Worm (Caenorhabditis elegans) whole organism, L1 larva: ENCODE results near the gene lap-1.

ENCODE experiments used
- C04F5.9 ChIP-seq: sonication (generic microtip); optimal IDR thresholded peaks from 2 replicates; lab custom pipeline; 2016; ENCODE audit warnings: missing genetic modification characterization, missing compliant biosample characterization
- C34B4.2 ChIP-seq: sonication (generic microtip); optimal IDR thresholded peaks from 2 replicates; lab custom pipeline; 2017; ENCODE audit warnings: mild to moderate bottlenecking, missing genetic modification characterization, missing compliant biosample characterization
- F16B12.6 ChIP-seq: fragments of 150-350 bp; optimal IDR thresholded peaks from 2 replicates; lab custom pipeline; 2014; ENCODE audit warnings: missing biosample characterization, missing genetic modification characterization
- aha-1 ChIP-seq: fragments of 150-350 bp; optimal IDR thresholded peaks from 2 replicates; lab custom pipeline; 2014; ENCODE audit warnings: missing biosample characterization, missing genetic modification characterization
- aly-2 ChIP-seq: fragments of 150-350 bp; optimal IDR thresholded peaks from 2 replicates; lab custom pipeline; 2014; ENCODE audit warnings: missing biosample characterization, missing genetic modification characterization
- ama-1 ChIP-seq: fragments of 150-350 bp; optimal IDR thresholded peaks from 2 replicates; lab custom pipeline; 2014
- blmp-1 ChIP-seq: fragments of 150-350 bp; optimal IDR thresholded peaks from 2 replicates; lab custom pipeline; 2014; ENCODE audit warnings: missing biosample characterization, missing genetic modification characterization
- ceh-63 ChIP-seq: fragments of 200-800 bp; sonication (Bioruptor generic); optimal IDR thresholded peaks from 2 replicates; lab custom pipeline; 2018; ENCODE audit warnings: mild to moderate bottlenecking, missing genetic modification characterization, missing compliant biosample characterization
- ceh-82 ChIP-seq, 3 experiments: fragments of 150-350 bp in 1 of 3; sonication (generic microtip) in 2 of 3; optimal IDR thresholded peaks; 2 replicates each; lab custom pipeline; 2014 to 2017; ENCODE audit warnings: missing biosample characterization in 3 of 3, missing genetic modification characterization in 3 of 3
- ceh-90 ChIP-seq: sonication (generic microtip); optimal IDR thresholded peaks from 2 replicates; lab custom pipeline; 2016; ENCODE audit warnings: missing genetic modification characterization, missing compliant biosample characterization
- dsc-1 ChIP-seq: sonication (generic microtip); optimal IDR thresholded peaks from 2 replicates; lab custom pipeline; 2016; ENCODE audit warnings: mild to moderate bottlenecking, missing genetic modification characterization, missing compliant biosample characterization
- efl-1 ChIP-seq, 4 experiments: fragments of 150-350 bp; optimal IDR thresholded peaks in 3 of 4; peaks in 1 of 4; 1 replicate in 1 of 4; 2 replicates in 3 of 4; lab custom pipeline; 2014; ENCODE audit warnings: missing biosample characterization in 2 of 4, missing genetic modification characterization in 2 of 4, missing genetic modification reagents in 2 of 4
- fkh-10 ChIP-seq: sonication (generic microtip); optimal IDR thresholded peaks from 2 replicates; lab custom pipeline; 2017; ENCODE audit warnings: missing biosample characterization, missing genetic modification reagents, missing genetic modification characterization
- fkh-4 ChIP-seq: sonication (generic microtip); optimal IDR thresholded peaks from 2 replicates; lab custom pipeline; 2016; ENCODE audit warnings: missing compliant biosample characterization, missing genetic modification characterization, borderline replicate concordance
- grh-1 ChIP-seq: fragments of 200-800 bp; sonication (Bioruptor generic); IDR thresholded peaks from 2 replicates; pipeline ENCODE4 v1.3.6; 2022; ENCODE audit warnings: missing genetic modification reagents, missing genetic modification characterization, missing compliant biosample characterization
- hlh-17 ChIP-seq: fragments of 200-800 bp; sonication (Bioruptor generic); optimal IDR thresholded peaks from 2 replicates; lab custom pipeline; 2018; ENCODE audit warnings: missing genetic modification characterization, mild to moderate bottlenecking, missing compliant biosample characterization, moderate library complexity, borderline replicate concordance
- hpl-2 ChIP-seq: fragments of 150-350 bp; optimal IDR thresholded peaks from 2 replicates; lab custom pipeline; 2014; ENCODE audit warnings: missing biosample characterization, missing genetic modification reagents, missing genetic modification characterization
- isw-1 ChIP-seq: fragments of 200-800 bp; sonication (Bioruptor generic); IDR thresholded peaks from 2 replicates; pipeline ENCODE4 v1.3.6; 2022; ENCODE audit warnings: missing genetic modification characterization, missing compliant biosample characterization
- jun-1 ChIP-seq: fragments of 150-350 bp; optimal IDR thresholded peaks from 2 replicates; lab custom pipeline; 2014; ENCODE audit warnings: missing biosample characterization, missing genetic modification reagents, missing genetic modification characterization
- lin-13 ChIP-seq: fragments of 150-350 bp; optimal IDR thresholded peaks from 2 replicates; lab custom pipeline; 2014; ENCODE audit warnings: missing biosample characterization, missing genetic modification reagents, missing genetic modification characterization
- lin-15B ChIP-seq: fragments of 150-350 bp; sonication (generic microtip); optimal IDR thresholded peaks from 3 replicates; lab custom pipeline; 2014; ENCODE audit warnings: missing biosample characterization, missing genetic modification characterization
- lin-39 ChIP-seq: fragments of 150-350 bp; optimal IDR thresholded peaks from 2 replicates; lab custom pipeline; 2014; ENCODE audit warnings: missing biosample characterization, missing genetic modification reagents, missing genetic modification characterization
- lir-3 ChIP-seq: sonication (generic microtip); optimal IDR thresholded peaks from 2 replicates; lab custom pipeline; 2016; ENCODE audit warnings: mild to moderate bottlenecking, missing genetic modification characterization, moderate library complexity, missing compliant biosample characterization; ENCODE audit not compliant: poor library complexity
- mab-9 ChIP-seq: fragments of 200-800 bp; sonication (Bioruptor generic); IDR thresholded peaks from 2 replicates; pipeline ENCODE4 v1.3.6; 2022; ENCODE audit warnings: missing genetic modification reagents, missing genetic modification characterization, missing compliant biosample characterization
- mdl-1 ChIP-seq, 2 experiments: fragments of 150-350 bp; optimal IDR thresholded peaks; 2 replicates each; lab custom pipeline; 2014 to 2017; ENCODE audit warnings: missing biosample characterization in 2 of 2, missing genetic modification characterization in 2 of 2, inconsistent platforms in 1 of 2
- mef-2 ChIP-seq: fragments of 150-350 bp; optimal IDR thresholded peaks from 2 replicates; lab custom pipeline; 2014; ENCODE audit warnings: missing biosample characterization, missing genetic modification characterization
- mep-1 ChIP-seq: fragments of 150-350 bp; optimal IDR thresholded peaks from 2 replicates; lab custom pipeline; 2014; ENCODE audit warnings: missing biosample characterization, missing genetic modification characterization
- nhr-12 ChIP-seq: sonication (generic microtip); optimal IDR thresholded peaks from 2 replicates; lab custom pipeline; 2017; ENCODE audit warnings: missing biosample characterization, missing genetic modification characterization
- nhr-237 ChIP-seq: fragments of 150-350 bp; optimal IDR thresholded peaks from 2 replicates; lab custom pipeline; 2014; ENCODE audit warnings: missing biosample characterization, missing genetic modification characterization
- nhr-28 ChIP-seq: fragments of 150-350 bp; optimal IDR thresholded peaks from 2 replicates; lab custom pipeline; 2014; ENCODE audit warnings: missing biosample characterization, missing genetic modification characterization
- nhr-71 ChIP-seq: sonication (generic microtip); optimal IDR thresholded peaks from 2 replicates; lab custom pipeline; 2016; ENCODE audit warnings: mild to moderate bottlenecking, missing genetic modification characterization, moderate library complexity, missing compliant biosample characterization
- nhr-84 ChIP-seq: sonication (generic microtip); optimal IDR thresholded peaks from 2 replicates; lab custom pipeline; 2017; ENCODE audit warnings: missing biosample characterization, missing genetic modification characterization
- nhr-85 ChIP-seq: sonication (generic microtip); peaks from one replicate; lab custom pipeline; 2016; ENCODE audit warnings: missing genetic modification characterization, inconsistent platforms, missing compliant biosample characterization
- pag-3 ChIP-seq: sonication (generic microtip); optimal IDR thresholded peaks from 2 replicates; lab custom pipeline; 2017; ENCODE audit warnings: missing genetic modification characterization, mild to moderate bottlenecking, missing compliant biosample characterization, antibody characterized with exemption, borderline replicate concordance; ENCODE audit not compliant: insufficient read depth
- pax-3 ChIP-seq: fragments of 200-800 bp; sonication (Bioruptor generic); optimal IDR thresholded peaks from 2 replicates; lab custom pipeline; 2018; ENCODE audit warnings: mild to moderate bottlenecking, missing genetic modification characterization, moderate library complexity, missing compliant biosample characterization
- pqm-1 ChIP-seq: sonication (generic microtip); optimal IDR thresholded peaks from 3 replicates; lab custom pipeline; 2017; ENCODE audit warnings: missing biosample characterization, missing genetic modification characterization
- rnt-1 ChIP-seq: sonication (generic microtip); optimal IDR thresholded peaks from 2 replicates; lab custom pipeline; 2016; ENCODE audit warnings: mild to moderate bottlenecking, missing genetic modification characterization, moderate library complexity, missing compliant biosample characterization
- snu-23 ChIP-seq: sonication (generic microtip); optimal IDR thresholded peaks from 2 replicates; lab custom pipeline; 2016; ENCODE audit warnings: missing genetic modification characterization, missing compliant biosample characterization
- sox-4 ChIP-seq: sonication (generic microtip); optimal IDR thresholded peaks from 2 replicates; lab custom pipeline; 2016; ENCODE audit warnings: missing genetic modification characterization, missing compliant biosample characterization
- sup-37 ChIP-seq: fragments of 200-800 bp; sonication (Bioruptor generic); optimal IDR thresholded peaks from 2 replicates; lab custom pipeline; 2018; ENCODE audit warnings: mild to moderate bottlenecking, missing genetic modification characterization, missing compliant biosample characterization
- unc-130 ChIP-seq: fragments of 150-350 bp; optimal IDR thresholded peaks from 2 replicates; lab custom pipeline; 2017; ENCODE audit warnings: missing biosample characterization, missing genetic modification characterization, inconsistent platforms
- unc-62 ChIP-seq: fragments of 150-350 bp; optimal IDR thresholded peaks from 2 replicates; lab custom pipeline; 2014; ENCODE audit warnings: missing biosample characterization, missing genetic modification reagents, missing genetic modification characterization
- unc-86 ChIP-seq: sonication (generic microtip); optimal IDR thresholded peaks from 2 replicates; lab custom pipeline; 2016; ENCODE audit warnings: missing genetic modification characterization, missing compliant biosample characterization
- ztf-4 ChIP-seq: fragments of 150-350 bp; optimal IDR thresholded peaks from 2 replicates; lab custom pipeline; 2014; ENCODE audit warnings: missing biosample characterization, missing genetic modification characterization

Gene lap-1

ce11 chrIII:8411976-8412375 is 10.2 kb upstream of the lap-1 start (continued):
- TF ChIP-seq fkh-10 (GFP tag; lab: Kevin White, UChicago) (peak; percentile 54), sup-37 (no peak), unc-86 (peak; percentile 66), isw-1 (GFP tag; lab: Robert Waterston, UW) (peak; percentile 43), nhr-237 (tag; lab: Kevin White, UChicago) (no peak), unc-130 (tag; lab: Kevin White, UChicago) (no peak), lin-15B (tag; lab: Kevin White, UChicago) (peak; percentile 24), mdl-1 (tag; optimal IDR thresholded peaks at IDR 0.05; lab: Kevin White, UChicago) (peak in 1 of 2 experiments; percentile 29), aly-2 (tag; lab: Kevin White, UChicago) (no peak), pag-3 (tag; lab: Kevin White, UChicago) (no peak), ceh-82 (tag; optimal IDR thresholded peaks at IDR 0.05; lab: Kevin White, UChicago) (peak; percentile 25 to 63 (median 34)), C04F5.9 (tag; lab: Kevin White, UChicago) (no peak), jun-1 (tag; lab: Kevin White, UChicago) (peak; percentile 57), mef-2 (tag; lab: Kevin White, UChicago) (no peak), lin-39 (no peak), efl-1 (optimal IDR thresholded peaks at IDR 0.05; lab: Kevin White, UChicago) (peak; percentile 58 to 77), efl-1 (GFP tag; optimal IDR thresholded peaks at IDR 0.05 in 1 of 2; lab: Kevin White, UChicago) (peak; percentile 57 to 77), ztf-4 (tag; lab: Kevin White, UChicago) (peak; percentile 15), ama-1 (lab: Kevin White, UChicago) (no peak), ceh-90 (tag; lab: Kevin White, UChicago) (no peak), rnt-1 (tag; lab: Kevin White, UChicago) (peak; percentile 19), mep-1 (tag; lab: Kevin White, UChicago) (peak; percentile 97), blmp-1 (tag; lab: Kevin White, UChicago) (peak; percentile 85), lin-13 (GFP tag; lab: Kevin White, UChicago) (peak; percentile 50), mab-9 (no peak), C34B4.2 (no peak), fkh-4 (no peak), grh-1 (GFP tag; lab: Robert Waterston, UW) (no peak), lir-3 (tag; lab: Kevin White, UChicago) (no peak), nhr-85 (no peak), pqm-1 (no peak), nhr-84 (no peak), aha-1 (tag; lab: Kevin White, UChicago) (no peak), pax-3 (tag; lab: Kevin White, UChicago) (no peak), ceh-63 (GFP tag; lab: Kevin White, UChicago) (no peak)

ce11 chrIII:8410747-8411146 is 9.0 kb upstream of the lap-1 start:
- TF ChIP-seq mep-1 (tag; lab: Kevin White, UChicago) = no peak

- TF ChIP-seq lin-39 = no peak
- no peak for TF ChIP-seq hpl-2 (GFP tag; lab: Kevin White, UChicago)
- TF ChIP-seq unc-62 = no peak
- TF ChIP-seq sox-4 (tag; lab: Kevin White, UChicago) = no peak
- TF ChIP-seq nhr-71 (tag; lab: Kevin White, UChicago) = no peak
- no peak for TF ChIP-seq dsc-1 (tag; lab: Kevin White, UChicago)
- no peak for TF ChIP-seq aly-2 (tag; lab: Kevin White, UChicago)
- no peak for TF ChIP-seq nhr-28 (tag; lab: Kevin White, UChicago)
- TF ChIP-seq blmp-1 (tag; lab: Kevin White, UChicago) = no peak
- no peak for TF ChIP-seq snu-23 (GFP tag; lab: Kevin White, UChicago)
- no peak for TF ChIP-seq hlh-17 (GFP tag; lab: Kevin White, UChicago)
- TF ChIP-seq nhr-237 (tag; lab: Kevin White, UChicago) = no peak
- TF ChIP-seq ceh-63 (GFP tag; lab: Kevin White, UChicago) = no peak
- TF ChIP-seq F16B12.6 (tag; lab: Kevin White, UChicago) = no peak
- no peak for TF ChIP-seq ceh-90 (tag; lab: Kevin White, UChicago)
- TF ChIP-seq nhr-12 (tag; lab: Kevin White, UChicago) = no peak
- no peak for TF ChIP-seq pag-3 (tag; lab: Kevin White, UChicago)
Observed at ce11 chrIII:8409166-8409565, 7.4 kb upstream of the lap-1 start, which contains the start of gene ZK353.9. ZK353.9 (plus strand) TSS chrIII:8409496.
